Worm (Caenorhabditis elegans): ENCODE results near the gene F59E11.5.
A peak's percentile ranks its signal among the peaks of the same experiment; 100 is the strongest.

ce11 chrV:8956387-8957095, 38.4 kb upstream of the F59E11.5 start, which contains the start of gene ttc-17:
- no peak for TF ChIP-seq snpc-4 (tag; optimal IDR thresholded peaks at IDR 0.05)
- peak; percentile 34 for TF ChIP-seq ces-1 (GFP tag; optimal IDR thresholded peaks at IDR 0.05)
- no peak for TF ChIP-seq cnd-1 (tag; optimal IDR thresholded peaks at IDR 0.05)
- TF ChIP-seq tbx-8 (GFP tag; optimal IDR thresholded peaks at IDR 0.05): no peak
- no peak for TF ChIP-seq nhr-237 (tag; optimal IDR thresholded peaks at IDR 0.05)
- TF ChIP-seq ztf-11 (tag; optimal IDR thresholded peaks at IDR 0.05): no peak
- no peak for TF ChIP-seq unc-62 (GFP tag; optimal IDR thresholded peaks at IDR 0.05)
- TF ChIP-seq nhr-76 (tag; optimal IDR thresholded peaks at IDR 0.05): no peak
- no peak for TF ChIP-seq mls-2 (tag; optimal IDR thresholded peaks at IDR 0.05)
- TF ChIP-seq nhr-28 (tag; optimal IDR thresholded peaks at IDR 0.05): no peak
- TF ChIP-seq elt-3 (tag; optimal IDR thresholded peaks at IDR 0.05): no peak
- TF ChIP-seq pha-4 (tag; optimal IDR thresholded peaks at IDR 0.05): no peak

All from whole organism, mixed stage, embryonic.